Fruit fly (Drosophila melanogaster): Measurements from ENCODE around the gene lft.

Gene lft

dm6 chr2L:10386208-10386805 is 22.0 kb downstream of the lft start, which contains the start of the genes Cdk1 and mRpS7 (continued):
- TF ChIP-seq CG18619 (GFP tag; optimal IDR thresholded peaks at IDR 0.05) (peak; percentile 72), otp (GFP tag; IDR thresholded peaks at IDR 0.05) (0 out of 3 replicates have a peak, but pooled peaks have one; percentile 41), CG8290 (GFP tag; optimal IDR thresholded peaks at IDR 0.05) (peak; percentile 43), CG8290 (tag; optimal IDR thresholded peaks at IDR 0.05) (peak in 1 of 2 experiments; percentile 19), Antp (GFP tag; optimal IDR thresholded peaks at IDR 0.05) (peak; percentile 43), Rx (GFP tag; IDR thresholded peaks at IDR 0.05) (no peak), CG3163 (GFP tag; optimal IDR thresholded peaks at IDR 0.05) (peak; percentile 8), CG7786 (GFP tag; optimal IDR thresholded peaks at IDR 0.05) (peak; percentile 47), CG9609 (GFP tag; optimal IDR thresholded peaks at IDR 0.05) (peak; percentile 53), sisA (GFP tag; IDR thresholded peaks at IDR 0.05) (peak; percentile 38; the same call in 1 of the 2 replicates), Usf (GFP tag; optimal IDR thresholded peaks at IDR 0.05) (peak; percentile 40), stc (GFP tag; IDR thresholded peaks at IDR 0.05) (peak; percentile 15; the same call in 1 of the 2 replicates), CG16815 (GFP tag; optimal IDR thresholded peaks at IDR 0.05) (peak; percentile 51), fd96Cb (tag; optimal IDR thresholded peaks at IDR 0.05) (peak; percentile 77), B-H1 (GFP tag; IDR thresholded peaks at IDR 0.05) (peak; percentile 63), amos (GFP tag; IDR thresholded peaks at IDR 0.05; ENCODE audit: partially characterized antibody) (no peak), CG8089 (GFP tag; optimal IDR thresholded peaks at IDR 0.05) (peak; percentile 42), tx (GFP tag; optimal IDR thresholded peaks at IDR 0.05) (peak; percentile 44), CG18262 (tag; optimal IDR thresholded peaks at IDR 0.05) (peak; percentile 84), Dll (GFP tag; IDR thresholded peaks at IDR 0.05; ENCODE audit: partially characterized antibody) (no peak), CG17568 (GFP tag; optimal IDR thresholded peaks at IDR 0.05) (no peak), GATAe (GFP tag; conservative IDR thresholded peaks at IDR 0.05) (no peak), H2.0 (GFP tag; IDR thresholded peaks at IDR 0.05) (peak; percentile 76), yki (optimal IDR thresholded peaks at IDR 0.05) (no peak), CG1024 (GFP tag; IDR thresholded peaks at IDR 0.05) (peak; percentile 69; the same call in 1 of the 2 replicates), CG11504 (tag; optimal IDR thresholded peaks at IDR 0.05) (peak; percentile 85), HLH54F (GFP tag; optimal IDR thresholded peaks at IDR 0.05) (peak; percentile 64), pum (GFP tag; optimal IDR thresholded peaks at IDR 0.05) (peak; percentile 56), Dp (GFP tag; optimal IDR thresholded peaks at IDR 0.05) (peak; percentile 74), CG16813 (GFP tag; IDR thresholded peaks at IDR 0.05; ENCODE audit: partially characterized antibody) (no peak), Bgb (GFP tag; IDR thresholded peaks at IDR 0.05; ENCODE audit: partially characterized antibody) (no peak), caup (GFP tag; optimal IDR thresholded peaks at IDR 0.05; ENCODE audit: severe bottlenecking) (peak; percentile 52), ato (GFP tag; IDR thresholded peaks at IDR 0.05; ENCODE audit: partially characterized antibody) (no peak), CG2202 (tag; optimal IDR thresholded peaks at IDR 0.05) (no peak), Hand (GFP tag; optimal IDR thresholded peaks at IDR 0.05) (no peak), scrt (GFP tag; optimal IDR thresholded peaks at IDR 0.05) (peak; percentile 38), Fer1 (GFP tag; optimal IDR thresholded peaks at IDR 0.05) (peak; percentile 32), Eip74EF (GFP tag; optimal IDR thresholded peaks at IDR 0.05) (peak in 1 of 2 experiments; percentile 38), eve (GFP tag; optimal IDR thresholded peaks at IDR 0.05) (peak in 1 of 2 experiments; percentile 41), D19B (GFP tag; optimal IDR thresholded peaks at IDR 0.05) (peak; percentile 59), CG12942 (GFP tag; optimal IDR thresholded peaks at IDR 0.05) (peak; percentile 62), CG12769 (tag; optimal IDR thresholded peaks at IDR 0.05) (no peak), CG1233 (GFP tag; optimal IDR thresholded peaks at IDR 0.05) (peak; percentile 66), CG18476 (GFP tag; optimal IDR thresholded peaks at IDR 0.05) (peak; percentile 64), ken (GFP tag; IDR thresholded peaks at IDR 0.05) (peak; percentile 66; the same call in 2 of the 3 replicates), prd (optimal IDR thresholded peaks at IDR 0.05) (no peak), prd (GFP tag; IDR thresholded peaks at IDR 0.05) (peak; percentile 81), CG1792 (GFP tag; optimal IDR thresholded peaks at IDR 0.05) (no peak), CG2116 (GFP tag; optimal IDR thresholded peaks at IDR 0.05) (peak; percentile 84), MBD-R2 (GFP tag; IDR thresholded peaks at IDR 0.05) (0 out of 2 replicates have a peak, but pooled peaks have one; percentile 18)

Measured in whole organism, embryonic.